Worm (Caenorhabditis elegans): Measurements from ENCODE around the gene Y57G7A.11.

Y57G7A.11 gene

ce11 chrII:1320412-1320811 lies 43.7 kb upstream of the Y57G7A.11 start (continued):
- TF ChIP-seq nhr-42 (GFP tag; IDR thresholded peaks at IDR 0.05) (peak; percentile 94), hlh-11 (tag; optimal IDR thresholded peaks at IDR 0.05) (peak; percentile 97), mxl-2 (GFP tag; conservative IDR thresholded peaks at IDR 0.05) (0 out of 2 replicates have a peak, but pooled peaks have one; percentile 46), nhr-48 (tag; optimal IDR thresholded peaks at IDR 0.05) (peak; percentile 82), F44E2.7 (GFP tag; IDR thresholded peaks at IDR 0.05) (no peak), daf-16 (GFP tag; optimal IDR thresholded peaks at IDR 0.05) (peak; percentile 21 to 79), daf-16 (tag; optimal IDR thresholded peaks at IDR 0.05) (peak; percentile 87), D1046.2 (GFP tag; IDR thresholded peaks at IDR 0.05) (peak; percentile 90), dmd-6 (GFP tag; IDR thresholded peaks at IDR 0.05) (peak; percentile 95), unc-62 (GFP tag; optimal IDR thresholded peaks at IDR 0.05 in 1 of 2) (peak in 1 of 2 experiments; percentile 97), unc-62 (tag; optimal IDR thresholded peaks at IDR 0.05) (no peak), dpl-1 (GFP tag; optimal IDR thresholded peaks at IDR 0.05) (peak; percentile 99), zag-1 (tag; optimal IDR thresholded peaks at IDR 0.05) (no peak), gei-8 (GFP tag; optimal IDR thresholded peaks at IDR 0.05) (peak; percentile 69), madf-9 (GFP tag; conservative IDR thresholded peaks at IDR 0.05) (peak; percentile 95), nhr-77 (tag; optimal IDR thresholded peaks at IDR 0.05) (peak; percentile 97), tag-97 (GFP tag; IDR thresholded peaks at IDR 0.05) (0 out of 2 replicates have a peak, but pooled peaks have one; percentile 49), duxl-1 (tag; optimal IDR thresholded peaks at IDR 0.05; ENCODE audit: poor library complexity) (peak; percentile 83), skn-1 (tag; optimal IDR thresholded peaks at IDR 0.05) (no peak), nhr-10 (tag; optimal IDR thresholded peaks at IDR 0.05) (peak; percentile 82), ceh-32 (tag; optimal IDR thresholded peaks at IDR 0.05; ENCODE audit: poor library complexity) (no peak), lim-7 (GFP tag; IDR thresholded peaks at IDR 0.05) (peak; percentile 71), Y5F2A.4 (GFP tag; optimal IDR thresholded peaks at IDR 0.05) (peak; percentile 56), pha-4 (GFP tag; IDR thresholded peaks at IDR 0.05) (peak; percentile 95), pha-4 (tag; optimal IDR thresholded peaks at IDR 0.05) (peak; percentile 7), ZK546.5 (tag; optimal IDR thresholded peaks at IDR 0.05) (peak; percentile 89 to 98), ceh-28 (tag; optimal IDR thresholded peaks at IDR 0.05) (no peak), R02D3.7 (tag; optimal IDR thresholded peaks at IDR 0.05) (no peak), ces-1 (GFP tag; optimal IDR thresholded peaks at IDR 0.05) (no peak), tra-1 (GFP tag; IDR thresholded peaks at IDR 0.05) (peak; percentile 95), aly-2 (tag; optimal IDR thresholded peaks at IDR 0.05) (peak; percentile 21), fkh-10 (GFP tag; optimal IDR thresholded peaks at IDR 0.05) (peak; percentile 78), daf-12 (tag; optimal IDR thresholded peaks at IDR 0.05) (no peak), dmd-8 (GFP tag; IDR thresholded peaks at IDR 0.05) (peak; percentile 50; the same call in 1 of the 2 replicates), dve-1 (tag; optimal IDR thresholded peaks at IDR 0.05; ENCODE audit: insufficient read depth) (peak; percentile 99), ztf-7 (tag; optimal IDR thresholded peaks at IDR 0.05) (peak; percentile 62), nhr-6 (tag; optimal IDR thresholded peaks at IDR 0.05) (peak; percentile 98), saeg-2 (GFP tag; IDR thresholded peaks at IDR 0.05) (peak; percentile 90), zfp-2 (tag; optimal IDR thresholded peaks at IDR 0.05) (peak; percentile 98), egl-43 (GFP tag; IDR thresholded peaks at IDR 0.05) (peak; percentile 92), set-16 (GFP tag; IDR thresholded peaks at IDR 0.05) (peak; percentile 53; the same call in 1 of the 2 replicates), ama-1 (optimal IDR thresholded peaks at IDR 0.05) (peak; percentile 94), Y105C5A.15 (GFP tag; IDR thresholded peaks at IDR 0.05) (peak; percentile 80; the same call in 1 of the 2 replicates), spr-1 (tag; optimal IDR thresholded peaks at IDR 0.05) (peak; percentile 93), nhr-237 (tag; optimal IDR thresholded peaks at IDR 0.05) (no peak), lin-38 (GFP tag; IDR thresholded peaks at IDR 0.05) (peak; percentile 94), nhr-11 (tag; optimal IDR thresholded peaks at IDR 0.05) (peak; percentile 92), lin-1 (GFP tag; IDR thresholded peaks at IDR 0.05) (peak; percentile 86), vab-7 (GFP tag; IDR thresholded peaks at IDR 0.05) (peak; percentile 92), T26A8.4 (GFP tag; IDR thresholded peaks at IDR 0.05) (peak; percentile 96), nhr-41 (GFP tag; IDR thresholded peaks at IDR 0.05) (0 out of 2 replicates have a peak, but pooled peaks have one; percentile 59), mdl-1 (tag; optimal IDR thresholded peaks at IDR 0.05) (peak; percentile 19 to 67), F26F4.8 (GFP tag; conservative IDR thresholded peaks at IDR 0.05) (no peak)

Data from whole organism, L4 larva.